Fruit fly (Drosophila melanogaster) whole organism, embryonic: ENCODE results near the gene Tengl3.
A peak's percentile ranks its signal among the peaks of the same experiment; 100 is the strongest.

Experiments
- Asciz ChIP-seq: fragments of 200-800 bp; sonication (Bioruptor generic); optimal IDR thresholded peaks from 2 replicates; lab custom pipeline; 2017; ENCODE audit warnings: missing biosample characterization, mild to moderate bottlenecking, missing genetic modification characterization, missing genetic modification reagents
- BtbVII ChIP-seq: fragments of 200-800 bp; sonication (Bioruptor generic); optimal IDR thresholded peaks from 3 replicates; lab custom pipeline; 2017; ENCODE audit warnings: missing biosample characterization, mild to moderate bottlenecking, missing genetic modification characterization
- CG10565 ChIP-seq: fragments of 200-800 bp; sonication (Bioruptor generic); optimal IDR thresholded peaks from 3 replicates; lab custom pipeline; 2016; ENCODE audit warnings: missing biosample characterization, mild to moderate bottlenecking, missing genetic modification characterization
- CG13296 ChIP-seq: fragments of 200-800 bp; sonication (Bioruptor generic); optimal IDR thresholded peaks from 3 replicates; lab custom pipeline; 2018; ENCODE audit warnings: missing biosample characterization, mild to moderate bottlenecking, missing genetic modification characterization
- CG13775 ChIP-seq: fragments of 200-800 bp; sonication (Bioruptor generic); optimal IDR thresholded peaks from 3 replicates; lab custom pipeline; 2017; ENCODE audit warnings: missing biosample characterization, mild to moderate bottlenecking, missing genetic modification characterization
- CG14965 ChIP-seq: fragments of 200-800 bp; sonication (Bioruptor generic); optimal IDR thresholded peaks from 2 replicates; lab custom pipeline; 2016; ENCODE audit warnings: missing biosample characterization, missing genetic modification characterization, borderline replicate concordance
- CG1602 ChIP-seq: fragments of 200-800 bp; sonication (Bioruptor generic); optimal IDR thresholded peaks from 3 replicates; lab custom pipeline; 2016; ENCODE audit warnings: missing biosample characterization, missing genetic modification characterization
- CG17385 ChIP-seq: fragments of 200-800 bp; sonication (Bioruptor generic); optimal IDR thresholded peaks from 3 replicates; lab custom pipeline; 2018; ENCODE audit warnings: missing biosample characterization, mild to moderate bottlenecking, missing genetic modification characterization
- CG17912 ChIP-seq: fragments of 200-800 bp; sonication (Bioruptor generic); optimal IDR thresholded peaks from 2 replicates; lab custom pipeline; 2018; ENCODE audit warnings: missing biosample characterization, mild to moderate bottlenecking, missing genetic modification characterization
- CG18011 ChIP-seq: fragments of 200-800 bp; sonication (Bioruptor generic); optimal IDR thresholded peaks from 2 replicates; lab custom pipeline; 2017; ENCODE audit warnings: missing biosample characterization, missing genetic modification characterization, mild to moderate bottlenecking, moderate library complexity, missing genotype
- CG1832 ChIP-seq: fragments of 200-800 bp; sonication (Bioruptor generic); optimal IDR thresholded peaks from 2 replicates; lab custom pipeline; 2017; ENCODE audit warnings: missing biosample characterization, mild to moderate bottlenecking, missing genetic modification characterization, inconsistent platforms
- CG2199 ChIP-seq: fragments of 200-800 bp; sonication (Bioruptor generic); IDR thresholded peaks from 3 replicates; pipeline ENCODE4 v1.3.6; 2022; ENCODE audit warnings: missing biosample characterization, missing genetic modification characterization
- CG2202 ChIP-seq: fragments of 200-800 bp; sonication (Bioruptor generic); optimal IDR thresholded peaks from 2 replicates; lab custom pipeline; 2018; ENCODE audit warnings: missing biosample characterization, mild to moderate bottlenecking, missing genetic modification characterization
- CG3065 ChIP-seq: fragments of 200-800 bp; sonication (Bioruptor generic); optimal IDR thresholded peaks from 2 replicates; lab custom pipeline; 2016; ENCODE audit warnings: missing biosample characterization, missing genetic modification characterization
- CG34422 ChIP-seq: fragments of 200-800 bp; sonication (Bioruptor generic); IDR thresholded peaks from 3 replicates; pipeline ENCODE4 v1.3.6; 2022; ENCODE audit warnings: missing biosample characterization, missing genetic modification characterization
- CG3995 ChIP-seq: fragments of 200-800 bp; sonication (Bioruptor generic); optimal IDR thresholded peaks from 3 replicates; lab custom pipeline; 2016; ENCODE audit warnings: missing biosample characterization, missing genetic modification characterization
- CG4730 ChIP-seq: fragments of 200-800 bp; sonication (Bioruptor generic); IDR thresholded peaks from 2 replicates; pipeline ENCODE4 v1.3.6; 2022; ENCODE audit warnings: missing biosample characterization, missing genetic modification characterization
- CG5245 ChIP-seq: fragments of 200-800 bp; sonication (Bioruptor generic); optimal IDR thresholded peaks from 3 replicates; lab custom pipeline; 2016; ENCODE audit warnings: missing biosample characterization, missing genetic modification characterization
- CG6175 ChIP-seq: fragments of 200-800 bp; sonication (Bioruptor generic); IDR thresholded peaks from 3 replicates; pipeline ENCODE4 v1.3.6; 2022; ENCODE audit warnings: missing biosample characterization, missing genetic modification characterization
- CG6254 ChIP-seq: fragments of 200-800 bp; sonication (Bioruptor generic); optimal IDR thresholded peaks from 3 replicates; lab custom pipeline; 2017; ENCODE audit warnings: mild to moderate bottlenecking, missing biosample characterization, missing genetic modification reagents, missing genetic modification characterization
- CG6813 ChIP-seq: fragments of 200-800 bp; sonication (Bioruptor generic); optimal IDR thresholded peaks from 2 replicates; lab custom pipeline; 2017; ENCODE audit warnings: missing biosample characterization, missing genetic modification characterization, mild to moderate bottlenecking, moderate library complexity, missing genetic modification reagents
- CG7556 ChIP-seq: fragments of 200-800 bp; sonication (Bioruptor generic); optimal IDR thresholded peaks from 2 replicates; lab custom pipeline; 2017; ENCODE audit warnings: missing biosample characterization, mild to moderate bottlenecking, missing genetic modification characterization
- CG8089 ChIP-seq: fragments of 200-800 bp; sonication (Bioruptor generic); optimal IDR thresholded peaks from 3 replicates; lab custom pipeline; 2016; ENCODE audit warnings: missing biosample characterization, missing genetic modification characterization
- CG8281 ChIP-seq: fragments of 200-800 bp; sonication (Bioruptor generic); optimal IDR thresholded peaks from 2 replicates; lab custom pipeline; 2018; ENCODE audit warnings: missing biosample characterization, mild to moderate bottlenecking, missing genetic modification characterization, moderate library complexity
- CrebB ChIP-seq: fragments of 200-800 bp; sonication (Bioruptor generic); optimal IDR thresholded peaks from 3 replicates; lab custom pipeline; 2018; ENCODE audit warnings: missing biosample characterization, mild to moderate bottlenecking, missing genetic modification characterization
- Dfd ChIP-seq, 2 experiments: fragments of >200 bp; optimal IDR thresholded peaks; 2 replicates each; lab custom pipeline; 2017; ENCODE audit warnings: missing biosample characterization in 2 of 2, missing genetic modification characterization in 2 of 2
- Doc3 ChIP-seq: fragments of 200-800 bp; sonication (Bioruptor generic); IDR thresholded peaks from 3 replicates; pipeline ENCODE4 v1.3.6; 2022; ENCODE audit warnings: missing biosample characterization, missing genetic modification characterization; ENCODE audit not compliant: partially characterized antibody
- Drgx ChIP-seq: fragments of 200-800 bp; sonication (Bioruptor generic); IDR thresholded peaks from 2 replicates; pipeline ENCODE4 v1.3.6; 2022; ENCODE audit warnings: missing biosample characterization, missing genetic modification characterization
- Hmr ChIP-seq: fragments of 200-800 bp; sonication (Bioruptor generic); optimal IDR thresholded peaks from 3 replicates; lab custom pipeline; 2017; ENCODE audit warnings: mild to moderate bottlenecking, missing biosample characterization, missing genetic modification reagents, missing genetic modification characterization
- Hr51 ChIP-seq, 2 experiments: fragments of 200-800 bp; sonication (Bioruptor generic); optimal IDR thresholded peaks; 2 replicates in 1 of 2; 3 replicates in 1 of 2; lab custom pipeline; 2016 to 2018; ENCODE audit warnings: missing biosample characterization in 2 of 2, missing genetic modification characterization in 2 of 2, mild to moderate bottlenecking in 1 of 2, moderate library complexity in 1 of 2
- NFAT ChIP-seq: fragments of 200-800 bp; sonication (Bioruptor generic); IDR thresholded peaks from 2 replicates; pipeline ENCODE4 v1.3.6; 2022; ENCODE audit warnings: missing biosample characterization, missing genetic modification characterization
- Nf-YB ChIP-seq: fragments of 200-800 bp; sonication (Bioruptor generic); optimal IDR thresholded peaks from 3 replicates; lab custom pipeline; 2019; ENCODE audit warnings: missing biosample characterization, mild to moderate bottlenecking, missing genetic modification characterization, moderate library complexity
- YL-1 ChIP-seq: fragments of 200-800 bp; sonication (Bioruptor generic); optimal IDR thresholded peaks from 3 replicates; lab custom pipeline; 2017; ENCODE audit warnings: missing biosample characterization, mild to moderate bottlenecking, missing genetic modification characterization
- ci ChIP-seq: fragments of 200-800 bp; sonication (Bioruptor generic); IDR thresholded peaks from 3 replicates; pipeline ENCODE4 v1.3.6; 2022; ENCODE audit warnings: missing biosample characterization, missing genetic modification characterization
- crp ChIP-seq, 2 experiments: fragments of 200-800 bp; sonication (Bioruptor generic); optimal IDR thresholded peaks; 2 replicates in 1 of 2; 3 replicates in 1 of 2; lab custom pipeline; 2017; ENCODE audit warnings: missing biosample characterization in 2 of 2, missing genetic modification characterization in 2 of 2, mild to moderate bottlenecking in 1 of 2, moderate library complexity in 1 of 2
- dati ChIP-seq: fragments of 200-800 bp; sonication (Bioruptor generic); IDR thresholded peaks from 2 replicates; pipeline ENCODE4 v1.3.6; 2022; ENCODE audit warnings: missing biosample characterization, missing genetic modification characterization
- emc ChIP-seq: fragments of 200-800 bp; sonication (Bioruptor generic); optimal IDR thresholded peaks from 2 replicates; lab custom pipeline; 2016; ENCODE audit warnings: missing biosample characterization, missing genetic modification characterization
- eve ChIP-seq, 2 experiments: fragments of >200 bp; optimal IDR thresholded peaks; 2 replicates each; lab custom pipeline; 2017; ENCODE audit warnings: missing biosample characterization in 2 of 2, missing genetic modification characterization in 2 of 2
- exex ChIP-seq: fragments of 200-800 bp; sonication (Bioruptor generic); optimal IDR thresholded peaks from 4 replicates; lab custom pipeline; 2018; ENCODE audit warnings: missing biosample characterization, mild to moderate bottlenecking, missing genetic modification characterization, moderate library complexity
- fu2 ChIP-seq: fragments of 200-800 bp; sonication (Bioruptor generic); optimal IDR thresholded peaks from 2 replicates; lab custom pipeline; 2016; ENCODE audit warnings: missing biosample characterization, missing genetic modification characterization
- org-1 ChIP-seq: fragments of 200-800 bp; sonication (Bioruptor generic); optimal IDR thresholded peaks from 2 replicates; lab custom pipeline; 2017; ENCODE audit warnings: missing biosample characterization, missing genetic modification characterization
- prd ChIP-seq, 3 experiments: fragments of >200 bp in 2 of 3; fragments of 200-800 bp in 1 of 3; sonication (Bioruptor generic) in 1 of 3; optimal IDR thresholded peaks in 2 of 3; IDR thresholded peaks in 1 of 3; 2 replicates in 2 of 3; 3 replicates in 1 of 3; pipeline versions ENCODE4 v1.3.6 to Lab custom; 2017 to 2022; ENCODE audit warnings: missing biosample characterization in 1 of 3, missing genetic modification characterization in 1 of 3
- row ChIP-seq: fragments of 200-800 bp; sonication (Bioruptor generic); IDR thresholded peaks from 3 replicates; pipeline ENCODE4 v1.3.6; 2022; ENCODE audit warnings: missing biosample characterization, missing genetic modification characterization
- ssp ChIP-seq: fragments of 200-800 bp; sonication (Bioruptor generic); IDR thresholded peaks from 2 replicates; pipeline ENCODE4 v1.3.6; 2022; ENCODE audit warnings: missing biosample characterization, missing genetic modification characterization
- tap ChIP-seq: fragments of 200-800 bp; optimal IDR thresholded peaks from 3 replicates; lab custom pipeline; 2019; ENCODE audit warnings: missing biosample characterization, mild to moderate bottlenecking, missing genetic modification characterization, moderate library complexity
- tio ChIP-seq: fragments of 200-800 bp; sonication (Bioruptor generic); optimal IDR thresholded peaks from 2 replicates; lab custom pipeline; 2017; ENCODE audit warnings: missing biosample characterization, missing genetic modification characterization, inconsistent platforms
- twi ChIP-seq: fragments of 200-800 bp; optimal IDR thresholded peaks from 2 replicates; lab custom pipeline; 2019; ENCODE audit warnings: missing biosample characterization, mild to moderate bottlenecking, missing genetic modification characterization, moderate library complexity
- vnd ChIP-seq: fragments of 200-800 bp; sonication (Bioruptor generic); IDR thresholded peaks from 3 replicates; pipeline ENCODE4 v1.3.6; 2022; ENCODE audit warnings: missing biosample characterization, missing genetic modification characterization; ENCODE audit not compliant: partially characterized antibody
- wdn ChIP-seq: fragments of 200-800 bp; sonication (Bioruptor generic); IDR thresholded peaks from 2 replicates; pipeline ENCODE4 v1.3.6; 2022; ENCODE audit warnings: missing biosample characterization, missing genetic modification characterization
- zfh1 ChIP-seq: fragments of 200-800 bp; sonication (Bioruptor generic); IDR thresholded peaks from 3 replicates; pipeline ENCODE4 v1.3.6; 2022; ENCODE audit warnings: missing biosample characterization, missing genetic modification characterization

The Tengl3 gene

dm6 chr2L:2227316-2227715 is 10.7 kb downstream of the Tengl3 start (continued):
- TF ChIP-seq fu2 (GFP tag; lab: Kevin White, UChicago) (no peak), crp (GFP tag; optimal IDR thresholded peaks at IDR 0.05; lab: Kevin White, UChicago) (no peak), Asciz (GFP tag; lab: Kevin White, UChicago) (peak; percentile 51), YL-1 (GFP tag; lab: Kevin White, UChicago) (no peak), CG6254 (no peak), Doc3 (no peak), CG1602 (GFP tag; lab: Kevin White, UChicago) (no peak), CG3995 (no peak), Hr51 (GFP tag; optimal IDR thresholded peaks at IDR 0.05; lab: Kevin White, UChicago) (peak in 1 of 2 experiments; percentile 14), CG10565 (GFP tag; lab: Kevin White, UChicago) (no peak), CG2202 (tag; lab: Kevin White, UChicago) (no peak), Dfd (GFP tag; optimal IDR thresholded peaks at IDR 0.05; lab: Kevin White, UChicago) (no peak), Nf-YB (GFP tag; lab: Kevin White, UChicago) (no peak), twi (tag; lab: Kevin White, UChicago) (no peak), NFAT (GFP tag; lab: Robert Waterston, UW) (no peak), BtbVII (GFP tag; lab: Kevin White, UChicago) (peak; percentile 35), CG6813 (GFP tag; lab: Kevin White, UChicago) (peak; percentile 42), CG13775 (GFP tag; lab: Kevin White, UChicago) (no peak), CrebB (no peak), vnd (GFP tag; lab: Robert Waterston, UW) (no peak), CG4730 (GFP tag; lab: Robert Waterston, UW) (no peak), ssp (GFP tag; lab: Robert Waterston, UW) (0 out of 2 replicates have a peak, but pooled peaks have one; percentile 13), exex (no peak), dati (no peak; the same call in 1 of the 2 replicates), Hmr (peak; percentile 40), CG13296 (GFP tag; lab: Kevin White, UChicago) (peak; percentile 41), CG18011 (GFP tag; lab: Kevin White, UChicago) (peak; percentile 18), CG14965 (GFP tag; lab: Kevin White, UChicago) (no peak), emc (no peak), CG5245 (GFP tag; lab: Kevin White, UChicago) (no peak), CG17385 (no peak), zfh1 (GFP tag; lab: Robert Waterston, UW) (peak; percentile 61; the same call in 1 of the 3 replicates), CG34422 (GFP tag; lab: Robert Waterston, UW) (peak; percentile 49; the same call in 1 of the 3 replicates), tap (tag; lab: Kevin White, UChicago) (peak; percentile 64), CG2199 (GFP tag; lab: Robert Waterston, UW) (no peak), eve (GFP tag; optimal IDR thresholded peaks at IDR 0.05; lab: Kevin White, UChicago) (no peak), ci (GFP tag; lab: Robert Waterston, UW) (peak; percentile 91), CG7556 (GFP tag; lab: Kevin White, UChicago) (no peak), CG17912 (peak; percentile 52), Drgx (GFP tag; lab: Robert Waterston, UW) (peak; percentile 84), prd (optimal IDR thresholded peaks at IDR 0.05; lab: Kevin White, UChicago) (no peak), prd (GFP tag; IDR thresholded peaks at IDR 0.05; lab: Robert Waterston, UW) (peak; percentile 51; the same call in 2 of the 3 replicates), org-1 (GFP tag; lab: Kevin White, UChicago) (peak; percentile 5), CG3065 (no peak), row (GFP tag; lab: Robert Waterston, UW) (peak; percentile 56), CG8281 (no peak), CG1832 (GFP tag; lab: Kevin White, UChicago) (no peak), wdn (GFP tag; lab: Robert Waterston, UW) (no peak), CG6175 (no peak), CG8089 (GFP tag; lab: Kevin White, UChicago) (peak; percentile 20), tio (GFP tag; lab: Kevin White, UChicago) (no peak)
